Worm (Caenorhabditis elegans): ENCODE data around the gene pix-1.

Gene pix-1

ce11 chrX:13687111-13687512 lies 40.0 kb upstream of the pix-1 start (continued):
- no peak for TF ChIP-seq dpl-1 (GFP tag; optimal IDR thresholded peaks at IDR 0.05)
- no peak for TF ChIP-seq nhr-90 (tag; optimal IDR thresholded peaks at IDR 0.05; ENCODE audit: poor library complexity)
- no peak for TF ChIP-seq tlp-1 (tag; optimal IDR thresholded peaks at IDR 0.05)
- TF ChIP-seq ceh-82 (tag; optimal IDR thresholded peaks at IDR 0.05): peak; percentile 34 to 71 (median 56)
- no peak for TF ChIP-seq Y116A8C.19 (tag; optimal IDR thresholded peaks at IDR 0.05; ENCODE audit: borderline replicate concordance)
- TF ChIP-seq mdl-1 (tag; optimal IDR thresholded peaks at IDR 0.05): peak in 1 of 2 experiments; percentile 28
- TF ChIP-seq lin-13 (GFP tag; optimal IDR thresholded peaks at IDR 0.05): no peak
- TF ChIP-seq pag-3 (tag; optimal IDR thresholded peaks at IDR 0.05; ENCODE audit: borderline replicate concordance, insufficient read depth): no peak
- TF ChIP-seq ztf-11 (tag; optimal IDR thresholded peaks at IDR 0.05): peak in 1 of 2 experiments; percentile 49
- peak; percentile 36 for TF ChIP-seq fkh-10 (GFP tag; optimal IDR thresholded peaks at IDR 0.05)
- TF ChIP-seq nhr-20 (tag; optimal IDR thresholded peaks at IDR 0.05): peak; percentile 64
- TF ChIP-seq snpc-4 (tag; optimal IDR thresholded peaks at IDR 0.05): peak; percentile 31
- peak; percentile 70 for TF ChIP-seq nhr-71 (tag; optimal IDR thresholded peaks at IDR 0.05)
- peak; percentile 8 for TF ChIP-seq xbp-1 (tag; optimal IDR thresholded peaks at IDR 0.05)
- TF ChIP-seq nhr-77 (tag; optimal IDR thresholded peaks at IDR 0.05): no peak
- TF ChIP-seq ztf-4 (tag; optimal IDR thresholded peaks at IDR 0.05): peak; percentile 52
- no peak for TF ChIP-seq pqm-1 (tag; optimal IDR thresholded peaks at IDR 0.05)
- TF ChIP-seq mab-9 (GFP tag; IDR thresholded peaks at IDR 0.05): no peak
- TF ChIP-seq jun-1 (tag; optimal IDR thresholded peaks at IDR 0.05): peak; percentile 5
- peak; percentile 54 for TF ChIP-seq mep-1 (tag; optimal IDR thresholded peaks at IDR 0.05)
- TF ChIP-seq irx-1 (tag; optimal IDR thresholded peaks at IDR 0.05): no peak
- TF ChIP-seq nhr-12 (tag; optimal IDR thresholded peaks at IDR 0.05): no peak
- TF ChIP-seq hlh-4 (tag; optimal IDR thresholded peaks at IDR 0.05): no peak
- TF ChIP-seq lsy-2 (tag; optimal IDR thresholded peaks at IDR 0.05): peak in 1 of 2 experiments; percentile 33
- TF ChIP-seq fkh-4 (tag; optimal IDR thresholded peaks at IDR 0.05; ENCODE audit: borderline replicate concordance): no peak
- TF ChIP-seq vab-15 (tag; optimal IDR thresholded peaks at IDR 0.05): no peak
- TF ChIP-seq F16B12.6 (tag; optimal IDR thresholded peaks at IDR 0.05): no peak
- TF ChIP-seq unc-86 (tag; optimal IDR thresholded peaks at IDR 0.05): peak; percentile 37

DNA sequence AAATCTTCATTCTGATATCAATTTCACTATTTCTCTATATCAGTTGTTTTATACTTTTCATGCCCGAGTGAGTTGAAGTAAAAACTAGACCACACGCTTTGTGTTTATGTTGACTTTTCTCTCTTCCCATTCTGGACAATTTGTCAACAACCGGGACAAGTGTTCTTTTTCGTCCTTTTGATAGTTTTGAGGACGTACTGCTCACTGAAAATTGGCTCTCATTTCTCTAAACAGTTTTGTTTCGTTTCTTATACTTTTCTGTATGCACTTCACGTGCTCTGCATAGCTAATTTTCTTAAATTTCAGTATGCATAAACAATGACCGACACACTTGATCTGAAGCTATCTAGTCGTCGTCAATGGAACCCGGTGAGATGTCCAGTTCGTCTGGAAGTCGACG lies 39.4 kb upstream of the pix-1 start, which contains the start of gene adm-2:
Gene adm-2 (plus strand): TSS at position 301 of the 400 bp plus-strand sequence.
- TF ChIP-seq nhr-47 (tag; optimal IDR thresholded peaks at IDR 0.05) (no peak), nhr-85 (tag) (no peak), nhr-71 (tag; optimal IDR thresholded peaks at IDR 0.05) (no peak), egl-13 (tag; optimal IDR thresholded peaks at IDR 0.05) (no peak), ztf-4 (tag; optimal IDR thresholded peaks at IDR 0.05) (no peak), fos-1 (tag; optimal IDR thresholded peaks at IDR 0.05) (no peak), C34B4.2 (tag; optimal IDR thresholded peaks at IDR 0.05) (no peak), jun-1 (tag; optimal IDR thresholded peaks at IDR 0.05) (no peak), blmp-1 (tag; optimal IDR thresholded peaks at IDR 0.05) (no peak), lin-13 (GFP tag; optimal IDR thresholded peaks at IDR 0.05) (no peak), mef-2 (tag; optimal IDR thresholded peaks at IDR 0.05) (no peak), nhr-20 (tag; optimal IDR thresholded peaks at IDR 0.05) (no peak), nhr-237 (tag; optimal IDR thresholded peaks at IDR 0.05) (no peak), unc-86 (tag; optimal IDR thresholded peaks at IDR 0.05) (no peak), ceh-90 (tag; optimal IDR thresholded peaks at IDR 0.05) (no peak), swsn-7 (tag; optimal IDR thresholded peaks at IDR 0.05) (no peak)

DNA sequence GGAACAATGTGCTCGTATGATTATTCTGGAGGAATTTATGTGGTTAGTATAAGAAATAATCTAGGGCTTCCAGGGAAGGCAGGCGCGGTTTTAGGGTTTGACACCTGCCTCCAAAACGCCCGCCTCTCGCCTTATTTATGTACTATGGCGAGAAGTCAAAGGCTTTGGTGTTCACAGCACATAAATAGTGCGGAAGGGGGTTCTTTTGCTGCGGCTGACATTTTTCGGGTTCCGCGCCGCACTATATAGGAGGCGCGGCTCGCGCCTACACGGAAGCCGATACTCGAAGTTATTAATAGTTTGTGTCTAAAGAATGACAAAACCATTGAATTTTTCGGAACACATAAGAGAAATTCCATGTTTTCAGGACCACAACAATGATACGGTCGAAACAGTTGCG lies 36.8 kb upstream of the pix-1 start:
- TF ChIP-seq lir-3 (tag; optimal IDR thresholded peaks at IDR 0.05; ENCODE audit: poor library complexity) (no peak), snpc-4 (tag; optimal IDR thresholded peaks at IDR 0.05) (peak; percentile 68), Y116A8C.19 (tag; optimal IDR thresholded peaks at IDR 0.05; ENCODE audit: borderline replicate concordance) (no peak)

Data from whole organism, L1 larva.